Worm (Caenorhabditis elegans) whole organism, mixed stage, embryonic: ENCODE results near the gene nlp-18.

Experiments
- M03D4.4 ChIP-seq: sonication (generic microtip); optimal IDR thresholded peaks from 2 replicates; lab custom pipeline; 2017; ENCODE audit warnings: mild to moderate bottlenecking, missing genetic modification characterization, missing compliant biosample characterization
- bed-3 ChIP-seq: fragments of 200-800 bp; sonication (Bioruptor generic); optimal IDR thresholded peaks from 3 replicates; lab custom pipeline; 2018; ENCODE audit warnings: mild to moderate bottlenecking, missing genetic modification characterization, moderate library complexity, missing compliant biosample characterization
- blmp-1 ChIP-seq: fragments of 150-350 bp; optimal IDR thresholded peaks from 2 replicates; lab custom pipeline; 2014; ENCODE audit warnings: missing biosample characterization, missing genetic modification characterization
- ceh-39 ChIP-seq: fragments of 150-350 bp; optimal IDR thresholded peaks from 2 replicates; lab custom pipeline; 2014; ENCODE audit warnings: missing biosample characterization, missing genetic modification characterization
- ceh-43 ChIP-seq: fragments of 200-800 bp; sonication (Bioruptor generic); optimal IDR thresholded peaks from 2 replicates; lab custom pipeline; 2018; ENCODE audit warnings: mild to moderate bottlenecking, missing genetic modification characterization, moderate library complexity, missing compliant biosample characterization
- ces-1 ChIP-seq: fragments of 150-350 bp; optimal IDR thresholded peaks from 2 replicates; lab custom pipeline; 2014; ENCODE audit warnings: missing biosample characterization, missing genetic modification reagents, missing genetic modification characterization
- cnd-1 ChIP-seq: fragments of 200-800 bp; sonication (Bioruptor generic); optimal IDR thresholded peaks from 2 replicates; lab custom pipeline; 2018; ENCODE audit warnings: mild to moderate bottlenecking, missing genetic modification characterization, missing compliant biosample characterization
- drap-1 ChIP-seq: fragments of 200-800 bp; sonication (Bioruptor generic); optimal IDR thresholded peaks from 3 replicates; lab custom pipeline; 2018; ENCODE audit warnings: mild to moderate bottlenecking, missing genetic modification characterization, missing compliant biosample characterization
- elt-1 ChIP-seq: sonication (generic microtip); optimal IDR thresholded peaks from 2 replicates; lab custom pipeline; 2017; ENCODE audit warnings: missing genetic modification characterization, mild to moderate bottlenecking, missing compliant biosample characterization, antibody characterized with exemption, moderate library complexity, borderline replicate concordance; ENCODE audit not compliant: insufficient read depth
- elt-3 ChIP-seq: fragments of 150-350 bp; optimal IDR thresholded peaks from 2 replicates; lab custom pipeline; 2014; ENCODE audit warnings: missing biosample characterization, missing genetic modification characterization
- hlh-1 ChIP-seq: fragments of 150-350 bp; optimal IDR thresholded peaks from 2 replicates; lab custom pipeline; 2014; ENCODE audit warnings: missing biosample characterization, missing genetic modification reagents, missing genetic modification characterization
- lin-13 ChIP-seq: fragments of 150-350 bp; optimal IDR thresholded peaks from 2 replicates; lab custom pipeline; 2014; ENCODE audit warnings: missing biosample characterization, missing genetic modification characterization
- lin-32 ChIP-seq: fragments of 200-800 bp; sonication (Bioruptor generic); optimal IDR thresholded peaks from 2 replicates; lab custom pipeline; 2018; ENCODE audit warnings: mild to moderate bottlenecking, missing genetic modification characterization, missing compliant biosample characterization
- lsy-2 ChIP-seq: fragments of 150-350 bp; optimal IDR thresholded peaks from 2 replicates; lab custom pipeline; 2014; ENCODE audit warnings: missing biosample characterization, missing genetic modification characterization
- mls-2 ChIP-seq: sonication (generic microtip); optimal IDR thresholded peaks from 2 replicates; lab custom pipeline; 2016; ENCODE audit warnings: mild to moderate bottlenecking, missing genetic modification characterization, moderate library complexity, missing compliant biosample characterization
- nhr-2 ChIP-seq: fragments of 150-350 bp; optimal IDR thresholded peaks from 2 replicates; lab custom pipeline; 2014; ENCODE audit warnings: missing biosample characterization, missing genetic modification characterization
- nhr-28 ChIP-seq: fragments of 150-350 bp; optimal IDR thresholded peaks from 2 replicates; lab custom pipeline; 2014; ENCODE audit warnings: missing biosample characterization, missing genetic modification characterization
- nhr-76 ChIP-seq: sonication (generic microtip); optimal IDR thresholded peaks from 2 replicates; lab custom pipeline; 2017; ENCODE audit warnings: missing biosample characterization, missing genetic modification characterization
- pha-4 ChIP-seq: fragments of 150-350 bp; optimal IDR thresholded peaks from 2 replicates; lab custom pipeline; 2018; ENCODE audit warnings: missing biosample characterization, missing genetic modification reagents, missing genetic modification characterization
- sem-2 ChIP-seq: fragments of 200-800 bp; sonication (Bioruptor generic); optimal IDR thresholded peaks from 2 replicates; lab custom pipeline; 2018; ENCODE audit warnings: mild to moderate bottlenecking, missing genetic modification characterization, missing compliant biosample characterization
- sptf-1 ChIP-seq: sonication (generic microtip); optimal IDR thresholded peaks from 2 replicates; lab custom pipeline; 2017; ENCODE audit warnings: mild to moderate bottlenecking, missing genetic modification characterization, moderate library complexity, missing compliant biosample characterization
- unc-39 ChIP-seq: fragments of 150-350 bp; optimal IDR thresholded peaks from 2 replicates; lab custom pipeline; 2014; ENCODE audit warnings: missing biosample characterization, missing genetic modification characterization
- unc-62 ChIP-seq: fragments of 150-350 bp; optimal IDR thresholded peaks from 2 replicates; lab custom pipeline; 2014; ENCODE audit warnings: missing biosample characterization, missing genetic modification reagents, missing genetic modification characterization
- ztf-11 ChIP-seq: fragments of 150-350 bp; optimal IDR thresholded peaks from 2 replicates; lab custom pipeline; 2014; ENCODE audit warnings: missing biosample characterization, missing genetic modification characterization

The nlp-18 gene

ce11 chrII:11030297-11030696 lies at the start of gene nlp-18:
nlp-18 (minus strand) TSS chrII:11030397.
- TF ChIP-seq mls-2 (tag; lab: Kevin White, UChicago) (no peak), elt-1 (no peak)

- TF ChIP-seq blmp-1 (tag; lab: Kevin White, UChicago) (no peak), elt-1 (peak; percentile 82)
Observed at ce11 chrII:11076550-11076949, 46.4 kb upstream of the nlp-18 start.

DNA sequence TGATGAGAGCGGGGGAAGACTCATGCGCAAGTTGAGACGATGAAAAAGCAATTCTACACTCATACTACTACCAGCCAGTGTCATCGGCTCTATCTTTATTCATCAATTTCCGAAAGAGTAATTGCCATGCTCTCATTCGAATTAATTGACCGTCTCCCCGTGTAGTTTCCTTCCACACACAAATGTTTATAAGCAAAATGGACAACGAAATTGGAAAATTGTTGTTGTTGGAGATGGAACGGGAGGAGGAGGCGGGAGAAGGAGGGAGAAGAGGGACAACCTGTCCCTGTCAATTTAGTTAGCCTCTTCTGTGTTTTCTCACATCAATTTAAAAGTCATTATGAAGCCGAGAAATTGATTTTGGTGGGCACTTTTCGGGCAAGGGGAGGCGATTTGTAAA lies 42.4 kb upstream of the nlp-18 start:
- TF ChIP-seq unc-62 (GFP tag; lab: Kevin White, UChicago) = no peak
- peak; percentile 19 for TF ChIP-seq sptf-1 (tag; lab: Kevin White, UChicago)
- TF ChIP-seq sem-2 (GFP tag; lab: Kevin White, UChicago) = no peak
- TF ChIP-seq ces-1 (GFP tag; lab: Kevin White, UChicago) = peak; percentile 63
- TF ChIP-seq, all 35 proteins: peak for 2

- TF ChIP-seq mls-2 (tag; lab: Kevin White, UChicago) = no peak
Observed at ce11 chrII:11064191-11064695, 34.0 kb upstream of the nlp-18 start.

ce11 chrII:11057256-11057655 lies 27.1 kb upstream of the nlp-18 start:
- no peak for TF ChIP-seq sptf-1 (tag; lab: Kevin White, UChicago)
- no peak for TF ChIP-seq ceh-43 (GFP tag; lab: Kevin White, UChicago)
- TF ChIP-seq ceh-39 (tag; lab: Kevin White, UChicago) = no peak
- TF ChIP-seq elt-3 (tag; lab: Kevin White, UChicago) = peak; percentile 43
- no peak for TF ChIP-seq cnd-1
- no peak for TF ChIP-seq ztf-11
- no peak for TF ChIP-seq drap-1
- peak; percentile 77 for TF ChIP-seq elt-1

- TF ChIP-seq sptf-1 (tag; lab: Kevin White, UChicago) (no peak), lsy-2 (tag; lab: Kevin White, UChicago) (no peak), ceh-43 (GFP tag; lab: Kevin White, UChicago) (no peak), blmp-1 (tag; lab: Kevin White, UChicago) (no peak), unc-62 (GFP tag; lab: Kevin White, UChicago) (no peak), bed-3 (no peak)
Observed at ce11 chrII:11055223-11055622, 25.0 kb upstream of the nlp-18 start, which contains the start of gene F45E10.2. F45E10.2 (minus strand) TSS chrII:11055323.

ce11 chrII:11052526-11052925 lies 22.3 kb upstream of the nlp-18 start:
- TF ChIP-seq nhr-28 (tag; lab: Kevin White, UChicago) = no peak
- TF ChIP-seq ceh-43 (GFP tag; lab: Kevin White, UChicago) = no peak
- no peak for TF ChIP-seq nhr-76 (tag; lab: Kevin White, UChicago)
- no peak for TF ChIP-seq M03D4.4 (tag; lab: Kevin White, UChicago)

ce11 chrII:11050678-11051077 lies 20.5 kb upstream of the nlp-18 start:
- no peak for TF ChIP-seq ceh-43 (GFP tag; lab: Kevin White, UChicago)
- TF ChIP-seq blmp-1 (tag; lab: Kevin White, UChicago) = no peak
- TF ChIP-seq pha-4 (tag; lab: Kevin White, UChicago) = no peak
- TF ChIP-seq mls-2 (tag; lab: Kevin White, UChicago) = no peak
- no peak for TF ChIP-seq lin-32 (GFP tag; lab: Kevin White, UChicago)

DNA sequence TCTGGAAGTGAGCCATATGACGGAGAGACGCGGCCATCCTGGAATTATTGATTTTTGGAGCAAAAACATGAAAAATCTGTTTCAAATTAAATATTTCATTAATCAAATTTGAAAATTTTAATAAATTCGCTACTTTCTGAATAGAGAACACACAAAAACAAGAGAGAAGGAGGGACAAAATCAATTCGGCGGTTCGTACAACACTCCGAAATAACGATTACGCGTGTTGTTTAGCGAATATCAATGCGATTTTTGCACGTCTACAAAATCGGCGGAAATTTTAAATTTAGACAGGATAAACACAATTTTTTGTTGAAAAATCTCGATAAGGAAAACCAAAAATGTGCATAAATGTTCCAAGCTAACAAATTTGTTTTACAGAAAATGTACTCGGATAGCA lies 19.7 kb upstream of the nlp-18 start, which contains the start of the genes sdhd-1 and ilkp-1:
TSS of gene sdhd-1 (minus strand) at position 38 of the 400 bp plus-strand sequence.
TSS of gene ilkp-1 (plus strand) at position 380 of the 400 bp plus-strand sequence.
- TF ChIP-seq blmp-1 (tag; lab: Kevin White, UChicago) = no peak
- no peak for TF ChIP-seq sem-2 (GFP tag; lab: Kevin White, UChicago)
- TF ChIP-seq lin-13 (tag; lab: Kevin White, UChicago) = no peak
- TF ChIP-seq lsy-2 (tag; lab: Kevin White, UChicago) = peak; percentile 49
- TF ChIP-seq ces-1 (GFP tag; lab: Kevin White, UChicago) = peak; percentile 71
- no peak for TF ChIP-seq elt-1
- no peak for TF ChIP-seq ceh-43 (GFP tag; lab: Kevin White, UChicago)
- TF ChIP-seq hlh-1 (tag; lab: Kevin White, UChicago) = no peak
- no peak for TF ChIP-seq unc-39
- no peak for TF ChIP-seq M03D4.4 (tag; lab: Kevin White, UChicago)
- TF ChIP-seq nhr-2 (tag; lab: Kevin White, UChicago) = no peak
